Worm (Caenorhabditis elegans): ENCODE results near the gene dod-19.

The dod-19 gene

DNA sequence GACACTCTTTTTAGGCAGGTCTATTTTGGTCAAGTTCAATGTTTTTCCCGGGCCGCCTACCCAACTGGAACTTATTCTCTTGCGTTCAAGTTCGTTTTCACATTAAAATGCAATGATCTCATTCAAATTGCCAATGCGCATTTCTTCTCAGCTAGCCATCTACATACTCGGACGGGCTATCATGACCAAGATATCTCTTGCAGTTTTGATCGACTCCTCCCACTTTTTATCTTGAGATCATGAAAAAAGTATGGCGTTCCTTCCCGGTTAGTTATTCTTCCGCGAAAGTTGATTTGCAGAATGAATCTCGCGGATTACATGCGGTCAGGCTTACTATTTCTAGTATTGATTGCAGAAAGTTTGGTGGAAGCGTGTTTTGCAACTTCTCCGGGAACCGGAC, 19.3 kb upstream of the dod-19 start, which contains the start of gene B0554.2:
Gene B0554.2 (plus strand): TSS at position 301 of the 400 bp plus-strand sequence.
- TF ChIP-seq dao-5 (tag; optimal IDR thresholded peaks at IDR 0.05) = no peak
- no peak for TF ChIP-seq him-1 (tag; optimal IDR thresholded peaks at IDR 0.05)
- no peak for TF ChIP-seq W03F9.2 (tag; optimal IDR thresholded peaks at IDR 0.05)

DNA sequence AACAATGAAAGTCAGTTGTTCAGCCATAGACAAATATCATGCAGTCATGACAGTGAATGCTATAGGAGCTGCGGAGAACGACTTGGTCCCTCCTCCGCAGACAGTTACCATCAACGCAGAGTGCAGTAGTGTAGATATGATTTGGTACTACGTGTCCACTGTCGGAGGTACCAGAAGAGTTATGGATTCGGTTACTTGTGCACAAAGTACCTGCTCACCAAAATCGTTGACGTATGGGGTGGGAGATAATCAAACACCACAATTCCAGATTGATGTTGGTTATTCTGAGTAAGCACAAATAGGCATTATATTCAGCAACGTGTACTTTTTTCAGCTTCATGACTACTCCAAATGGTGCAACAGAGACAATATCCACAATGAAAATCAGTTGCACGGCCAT, 18.4 kb upstream of the dod-19 start:
- TF ChIP-seq W03F9.2 (tag; optimal IDR thresholded peaks at IDR 0.05) = no peak

DNA sequence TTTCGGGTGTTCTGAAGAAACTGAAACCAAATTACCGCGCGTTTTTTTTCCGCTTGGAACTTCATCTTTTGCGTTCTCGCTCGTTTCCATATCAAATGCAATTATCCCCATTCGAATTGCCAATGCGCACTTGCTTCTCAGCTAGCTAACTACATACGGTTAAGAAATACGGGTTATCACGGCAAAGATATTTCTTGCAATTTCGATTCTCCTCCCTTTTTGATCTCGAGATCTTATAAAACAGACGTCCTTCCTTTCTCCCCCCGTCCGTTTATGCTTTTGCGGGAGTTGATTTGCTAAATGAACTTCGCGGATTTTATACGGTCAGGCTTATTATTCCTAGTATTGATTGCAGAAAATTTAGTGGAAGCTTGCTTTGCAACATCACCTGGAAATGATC, 14.3 kb upstream of the dod-19 start, which contains the start of gene B0554.4:
Gene B0554.4 (plus strand): TSS at position 301 of the 400 bp plus-strand sequence.
- TF ChIP-seq W03F9.2 (tag; optimal IDR thresholded peaks at IDR 0.05) = no peak
- TF ChIP-seq dao-5 (tag; optimal IDR thresholded peaks at IDR 0.05) = no peak
- no peak for TF ChIP-seq him-1 (tag; optimal IDR thresholded peaks at IDR 0.05)

- TF ChIP-seq W03F9.2 (tag; optimal IDR thresholded peaks at IDR 0.05) (no peak), him-1 (tag; optimal IDR thresholded peaks at IDR 0.05) (no peak), dao-5 (tag; optimal IDR thresholded peaks at IDR 0.05) (no peak)
These were observed 9.6 kb upstream of the dod-19 start, which contains the start of gene B0554.5 for ce11 chrV:424140-424539. Gene B0554.5, plus strand, starts transcription at chrV:424440.

ce11 chrV:422133-422532, 7.6 kb upstream of the dod-19 start, which contains the start of gene dod-20:
Gene dod-20, plus strand, starts transcription at chrV:422433.
- TF ChIP-seq dao-5 (tag; optimal IDR thresholded peaks at IDR 0.05) (no peak), him-1 (tag; optimal IDR thresholded peaks at IDR 0.05) (no peak), W03F9.2 (tag; optimal IDR thresholded peaks at IDR 0.05) (no peak)

ce11 chrV:418432-418831, 3.9 kb upstream of the dod-19 start, which contains the start of gene Y39D8A.1:
Gene Y39D8A.1, plus strand, starts transcription at chrV:418732.
- TF ChIP-seq dao-5 (tag; optimal IDR thresholded peaks at IDR 0.05) (no peak), W03F9.2 (tag; optimal IDR thresholded peaks at IDR 0.05) (no peak), him-1 (tag; optimal IDR thresholded peaks at IDR 0.05) (no peak)

DNA sequence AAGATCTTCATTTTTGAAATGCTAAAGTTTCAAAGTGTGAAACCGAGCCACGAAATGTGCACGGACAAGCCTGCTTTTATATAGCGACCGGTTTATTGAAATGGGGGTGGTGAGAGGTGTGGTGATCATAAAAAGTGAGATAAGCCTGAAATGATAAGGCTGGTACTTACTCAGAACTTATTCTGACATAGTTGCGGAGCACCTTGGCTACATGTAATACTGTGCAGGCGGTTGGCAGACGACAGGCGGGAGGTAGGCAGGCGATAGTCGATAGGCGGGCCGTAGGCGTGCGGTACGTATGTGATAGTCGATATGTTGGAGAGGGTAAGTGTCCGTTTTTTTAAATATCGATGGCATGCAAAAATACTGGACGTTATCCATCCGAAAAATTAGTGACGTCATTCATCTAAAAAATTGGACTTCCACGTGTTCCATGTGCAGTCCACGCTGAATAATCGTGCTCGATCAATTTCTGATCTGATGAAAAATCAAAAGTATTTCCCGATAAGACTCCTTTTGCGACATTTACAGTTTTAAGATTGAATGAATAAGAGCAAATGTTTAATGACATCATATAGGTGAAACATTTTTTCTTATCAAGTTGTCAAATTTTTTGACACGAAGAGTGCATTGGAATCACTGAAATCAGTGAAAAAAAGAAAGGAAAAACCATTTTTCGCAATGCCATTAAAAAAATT, 3.2 kb upstream of the dod-19 start, which contains the start of gene irg-8:
Gene irg-8 (minus strand): TSS at position 51 of the 698 bp plus-strand sequence.
- TF ChIP-seq W03F9.2 (tag; optimal IDR thresholded peaks at IDR 0.05) (no peak), dao-5 (tag; optimal IDR thresholded peaks at IDR 0.05) (no peak), him-1 (tag; optimal IDR thresholded peaks at IDR 0.05) (no peak)

- TF ChIP-seq him-1 (tag; optimal IDR thresholded peaks at IDR 0.05) = no peak
- TF ChIP-seq W03F9.2 (tag; optimal IDR thresholded peaks at IDR 0.05) = no peak
- no peak for TF ChIP-seq dao-5 (tag; optimal IDR thresholded peaks at IDR 0.05)
These were observed 513 bp upstream of the dod-19 start for ce11 chrV:415072-415471.

ce11 chrV:412820-413219, 1.7 kb downstream of the dod-19 start:
- TF ChIP-seq him-1 (tag; optimal IDR thresholded peaks at IDR 0.05) (no peak), dao-5 (tag; optimal IDR thresholded peaks at IDR 0.05) (no peak), W03F9.2 (tag; optimal IDR thresholded peaks at IDR 0.05) (no peak)

- no peak for TF ChIP-seq dao-5 (tag; optimal IDR thresholded peaks at IDR 0.05)
- no peak for TF ChIP-seq him-1 (tag; optimal IDR thresholded peaks at IDR 0.05)
These were observed 10.3 kb downstream of the dod-19 start, which contains the start of gene nhr-252 for ce11 chrV:404210-404669. Gene nhr-252, plus strand, starts transcription at chrV:404619.

DNA sequence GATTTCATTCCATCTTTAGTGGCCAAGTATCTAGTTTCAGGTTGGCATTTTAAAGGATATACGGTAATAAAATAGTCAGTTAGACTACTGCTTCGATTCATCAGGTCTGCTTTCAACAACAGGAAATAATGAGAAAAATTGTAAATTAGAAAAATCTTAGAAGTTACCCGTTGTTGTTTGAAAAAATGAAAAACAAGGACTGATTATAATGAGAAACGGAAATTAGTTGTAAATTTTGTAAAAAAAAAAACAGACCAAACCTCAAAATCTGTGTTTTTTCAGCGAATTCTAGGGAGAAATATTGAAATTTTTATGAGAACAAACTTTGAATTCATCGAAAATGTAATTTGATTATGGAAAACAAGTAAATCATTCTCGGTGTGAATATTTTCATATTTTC, 11.5 kb downstream of the dod-19 start, which contains the start of gene srh-62:
Gene srh-62 (minus strand): TSS at position 101 of the 400 bp plus-strand sequence.
- no peak for TF ChIP-seq him-1 (tag; optimal IDR thresholded peaks at IDR 0.05)
- no peak for TF ChIP-seq dao-5 (tag; optimal IDR thresholded peaks at IDR 0.05)
- TF ChIP-seq W03F9.2 (tag; optimal IDR thresholded peaks at IDR 0.05) = no peak

DNA sequence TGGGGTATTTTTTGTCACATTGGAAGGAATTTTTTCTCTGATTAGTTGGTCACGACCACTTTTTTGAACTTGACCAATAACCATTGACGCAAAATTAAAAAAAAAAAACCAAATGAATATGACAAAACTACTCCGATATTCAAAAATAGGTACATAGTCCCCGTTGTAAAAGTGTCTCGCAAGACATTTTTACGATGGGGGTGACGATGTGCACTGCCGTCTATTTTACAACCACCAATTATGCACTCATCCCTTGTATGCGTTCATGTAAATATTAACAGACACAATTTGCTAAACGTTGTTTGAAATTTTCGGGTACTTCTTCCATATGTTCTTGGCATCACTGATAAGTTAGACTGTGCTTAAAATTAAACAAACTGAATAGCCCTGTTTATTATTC, 14.8 kb downstream of the dod-19 start, which contains the start of gene scl-27:
Gene scl-27 (plus strand): TSS at position 301 of the 400 bp plus-strand sequence.
- TF ChIP-seq him-1 (tag; optimal IDR thresholded peaks at IDR 0.05) = no peak
- no peak for TF ChIP-seq dao-5 (tag; optimal IDR thresholded peaks at IDR 0.05)
- TF ChIP-seq W03F9.2 (tag; optimal IDR thresholded peaks at IDR 0.05) = no peak

DNA sequence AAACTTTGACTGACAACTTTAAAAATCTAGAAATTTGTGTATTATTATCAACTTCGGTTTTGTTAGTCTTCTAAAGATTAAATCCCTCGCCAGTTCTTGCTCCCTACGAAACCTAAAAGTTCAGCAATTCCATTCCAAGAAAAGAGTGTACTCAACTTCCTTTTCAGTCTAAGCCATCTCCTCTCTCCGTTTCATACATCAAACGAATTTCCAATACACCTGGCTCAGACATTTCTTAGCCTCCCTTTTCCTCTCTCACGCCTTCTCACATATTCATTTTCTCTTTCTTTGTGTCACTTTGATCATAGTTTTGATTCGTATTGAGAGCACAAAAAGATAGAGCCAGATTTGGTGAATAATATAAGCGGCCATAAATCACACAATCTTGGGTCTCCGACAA, 18.2 kb downstream of the dod-19 start, which contains the start of gene nhr-253:
Gene nhr-253 (plus strand): TSS at position 285 of the 400 bp plus-strand sequence.
- TF ChIP-seq W03F9.2 (tag; optimal IDR thresholded peaks at IDR 0.05) = no peak
- TF ChIP-seq him-1 (tag; optimal IDR thresholded peaks at IDR 0.05) = no peak
- no peak for TF ChIP-seq dao-5 (tag; optimal IDR thresholded peaks at IDR 0.05)

DNA sequence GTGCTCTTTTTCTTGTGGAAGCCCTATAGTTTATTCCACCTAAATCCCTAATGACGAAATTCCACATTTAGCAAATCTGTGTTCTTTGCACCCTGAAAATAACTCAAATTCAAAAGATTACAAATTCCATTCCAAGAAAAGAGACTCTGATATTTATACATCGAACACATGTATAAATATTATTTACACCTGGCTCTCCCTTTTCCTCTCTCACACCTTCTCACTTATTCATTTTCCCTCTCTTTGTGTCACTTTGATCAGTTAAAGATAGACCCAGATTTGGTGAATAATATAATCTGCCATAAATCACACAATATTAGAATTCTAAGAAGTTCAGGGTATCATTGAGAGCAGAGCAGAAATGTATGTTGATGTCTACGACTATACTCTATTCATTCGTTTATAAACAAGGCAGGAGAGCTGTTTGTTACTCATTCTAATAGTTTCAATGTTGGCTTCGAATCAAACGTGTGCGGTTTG, 22.3 kb downstream of the dod-19 start, which contains the start of gene nhr-254:
Gene nhr-254 (plus strand): TSS at position 430 of the 480 bp plus-strand sequence.
- TF ChIP-seq dao-5 (tag; optimal IDR thresholded peaks at IDR 0.05) (no peak), him-1 (tag; optimal IDR thresholded peaks at IDR 0.05) (no peak), W03F9.2 (tag; optimal IDR thresholded peaks at IDR 0.05) (no peak)
